Fruit fly (Drosophila melanogaster) whole organism, prepupa: ENCODE data around the gene CG11714.

Source experiments
- Blimp-1 ChIP-seq: fragments of 200-800 bp; sonication (Bioruptor generic); optimal IDR thresholded peaks from 3 replicates; lab custom pipeline; 2017; ENCODE audit warnings: missing biosample characterization, missing genetic modification characterization, mild to moderate bottlenecking, moderate library complexity, missing genetic modification reagents
- CG10631 ChIP-seq: fragments of 200-800 bp; sonication (Bioruptor generic); optimal IDR thresholded peaks from 2 replicates; lab custom pipeline; 2016; ENCODE audit warnings: missing biosample characterization, missing genetic modification characterization
- CG10669 ChIP-seq: fragments of 200-800 bp; sonication (Bioruptor generic); optimal IDR thresholded peaks from 3 replicates; lab custom pipeline; 2018; ENCODE audit warnings: missing biosample characterization, mild to moderate bottlenecking, missing genetic modification characterization, moderate library complexity
- CG11762 ChIP-seq: fragments of 200-800 bp; sonication (Bioruptor generic); optimal IDR thresholded peaks from 3 replicates; lab custom pipeline; 2016; ENCODE audit warnings: missing biosample characterization, missing genetic modification characterization; ENCODE audit not compliant: insufficient read depth
- CG1621 ChIP-seq: fragments of 200-800 bp; sonication (Bioruptor generic); optimal IDR thresholded peaks from 3 replicates; lab custom pipeline; 2018; ENCODE audit warnings: missing biosample characterization, mild to moderate bottlenecking, missing genetic modification characterization
- CG16779 ChIP-seq: fragments of 200-800 bp; sonication (Bioruptor generic); optimal IDR thresholded peaks from 3 replicates; lab custom pipeline; 2017; ENCODE audit warnings: missing biosample characterization, mild to moderate bottlenecking, missing genetic modification characterization
- CG3032 ChIP-seq: fragments of 200-800 bp; optimal IDR thresholded peaks from 2 replicates; lab custom pipeline; 2019; ENCODE audit warnings: missing biosample characterization, mild to moderate bottlenecking, missing genetic modification characterization, moderate library complexity
- CG32006 ChIP-seq: fragments of 200-800 bp; sonication (Bioruptor generic); optimal IDR thresholded peaks from 3 replicates; lab custom pipeline; 2017; ENCODE audit warnings: missing biosample characterization, mild to moderate bottlenecking, missing genetic modification characterization
- CG34406 ChIP-seq: fragments of 200-800 bp; sonication (Bioruptor generic); optimal IDR thresholded peaks from 3 replicates; lab custom pipeline; 2016; ENCODE audit warnings: missing biosample characterization, missing genetic modification characterization
- CG3919 ChIP-seq: fragments of 200-800 bp; sonication (Bioruptor generic); optimal IDR thresholded peaks from 3 replicates; lab custom pipeline; 2016; ENCODE audit warnings: missing biosample characterization, missing genetic modification characterization
- CG6163 ChIP-seq: fragments of 200-800 bp; sonication (Bioruptor generic); IDR thresholded peaks from 3 replicates; pipeline ENCODE4 v1.3.6; 2022; ENCODE audit warnings: missing biosample characterization, missing genetic modification characterization
- CG6792 ChIP-seq: fragments of 200-800 bp; sonication (Bioruptor generic); optimal IDR thresholded peaks from 3 replicates; lab custom pipeline; 2016; ENCODE audit warnings: missing biosample characterization, missing genetic modification characterization
- CG6854 ChIP-seq: fragments of 200-800 bp; sonication (Bioruptor generic); optimal IDR thresholded peaks from 2 replicates; lab custom pipeline; 2017; ENCODE audit warnings: missing biosample characterization, mild to moderate bottlenecking, missing genetic modification characterization
- CG8119 ChIP-seq: fragments of 200-800 bp; sonication (Bioruptor generic); IDR thresholded peaks from 3 replicates; pipeline ENCODE4 v1.3.6; 2022; ENCODE audit warnings: missing biosample characterization, missing genetic modification characterization
- CG8319 ChIP-seq: fragments of 200-800 bp; sonication (Bioruptor generic); optimal IDR thresholded peaks from 3 replicates; lab custom pipeline; 2016; ENCODE audit warnings: missing biosample characterization, missing genetic modification characterization
- CG8632 ChIP-seq: fragments of 200-800 bp; sonication (Bioruptor generic); optimal IDR thresholded peaks from 3 replicates; lab custom pipeline; 2016; ENCODE audit warnings: missing biosample characterization, missing genetic modification characterization
- Eip75B ChIP-seq: fragments of 200-800 bp; sonication (Bioruptor generic); optimal IDR thresholded peaks from 3 replicates; lab custom pipeline; 2016; ENCODE audit warnings: missing biosample characterization, missing genetic modification characterization
- Ets21C ChIP-seq: fragments of 200-800 bp; sonication (Bioruptor generic); optimal IDR thresholded peaks from 3 replicates; lab custom pipeline; 2016; ENCODE audit warnings: missing biosample characterization, missing genetic modification characterization
- Ets96B ChIP-seq: fragments of 200-800 bp; optimal IDR thresholded peaks from 2 replicates; lab custom pipeline; 2019; ENCODE audit warnings: missing biosample characterization, mild to moderate bottlenecking, missing genetic modification characterization, moderate library complexity
- Gug ChIP-seq: fragments of 200-800 bp; sonication (Bioruptor generic); IDR thresholded peaks from 2 replicates; pipeline ENCODE4 v1.3.6; 2022; ENCODE audit warnings: missing biosample characterization, missing genetic modification characterization
- Hr38 ChIP-seq: sonication (Bioruptor generic); optimal IDR thresholded peaks from 2 replicates; lab custom pipeline; 2016; ENCODE audit warnings: missing biosample characterization, missing genetic modification characterization
- Hr39 ChIP-seq: fragments of 200-800 bp; sonication (Bioruptor generic); optimal IDR thresholded peaks from 2 replicates; lab custom pipeline; 2016; ENCODE audit warnings: missing biosample characterization, missing genetic modification characterization
- Lpt ChIP-seq: fragments of 200-800 bp; sonication (Bioruptor generic); optimal IDR thresholded peaks from 3 replicates; lab custom pipeline; 2016; ENCODE audit warnings: missing biosample characterization, missing genetic modification characterization
- Met ChIP-seq: fragments of 200-800 bp; sonication (Bioruptor generic); optimal IDR thresholded peaks from 3 replicates; lab custom pipeline; 2016; ENCODE audit warnings: missing biosample characterization, missing genetic modification characterization
- Smox ChIP-seq: fragments of 200-800 bp; sonication (Bioruptor generic); optimal IDR thresholded peaks from 3 replicates; lab custom pipeline; 2016; ENCODE audit warnings: missing biosample characterization, missing genetic modification characterization
- Sox102F ChIP-seq: fragments of 200-800 bp; sonication (Bioruptor generic); optimal IDR thresholded peaks from 2 replicates; lab custom pipeline; 2016; ENCODE audit warnings: missing biosample characterization, mild to moderate bottlenecking, missing genetic modification characterization
- Sox15 ChIP-seq: fragments of 200-800 bp; sonication (Bioruptor generic); optimal IDR thresholded peaks from 3 replicates; lab custom pipeline; 2016; ENCODE audit warnings: missing biosample characterization, missing genetic modification characterization
- achi ChIP-seq: fragments of 200-800 bp; sonication (Bioruptor generic); optimal IDR thresholded peaks from 3 replicates; lab custom pipeline; 2016; ENCODE audit warnings: missing biosample characterization, missing genetic modification characterization
- acj6 ChIP-seq: fragments of 200-800 bp; sonication (Bioruptor generic); optimal IDR thresholded peaks from 3 replicates; lab custom pipeline; 2016; ENCODE audit warnings: missing biosample characterization, missing genetic modification characterization
- cyc ChIP-seq: fragments of 200-800 bp; sonication (Bioruptor generic); optimal IDR thresholded peaks from 3 replicates; lab custom pipeline; 2016; ENCODE audit warnings: missing biosample characterization, missing genetic modification characterization
- dsx ChIP-seq: fragments of 200-800 bp; optimal IDR thresholded peaks from 3 replicates; lab custom pipeline; 2019; ENCODE audit warnings: missing biosample characterization, mild to moderate bottlenecking, missing genetic modification characterization, moderate library complexity; ENCODE audit not compliant: poor library complexity, severe bottlenecking
- esn ChIP-seq: fragments of 200-800 bp; sonication (Bioruptor generic); optimal IDR thresholded peaks from 2 replicates; lab custom pipeline; 2016; ENCODE audit warnings: missing biosample characterization, mild to moderate bottlenecking, missing genetic modification characterization, moderate library complexity
- fd59A ChIP-seq: fragments of 200-800 bp; sonication (Bioruptor generic); optimal IDR thresholded peaks from 2 replicates; lab custom pipeline; 2017; ENCODE audit warnings: missing biosample characterization, mild to moderate bottlenecking, missing genetic modification characterization, missing genetic modification reagents
- fd85E ChIP-seq: fragments of 200-800 bp; sonication (Bioruptor generic); optimal IDR thresholded peaks from 3 replicates; lab custom pipeline; 2016; ENCODE audit warnings: missing biosample characterization, missing genetic modification characterization
- lz ChIP-seq: fragments of 200-800 bp; sonication (Bioruptor generic); optimal IDR thresholded peaks from 3 replicates; lab custom pipeline; 2016; ENCODE audit warnings: missing biosample characterization, missing genetic modification characterization
- pdm3 ChIP-seq: fragments of 200-800 bp; sonication (Bioruptor generic); optimal IDR thresholded peaks from 3 replicates; lab custom pipeline; 2016; ENCODE audit warnings: missing biosample characterization, missing genetic modification characterization
- ss ChIP-seq, 2 experiments: fragments of 200-800 bp; sonication (Bioruptor generic); optimal IDR thresholded peaks; 2 replicates in 1 of 2; 3 replicates in 1 of 2; lab custom pipeline; 2017 to 2018; ENCODE audit warnings: mild to moderate bottlenecking in 2 of 2, missing biosample characterization in 2 of 2, missing genetic modification characterization in 2 of 2, moderate library complexity in 1 of 2
- svp ChIP-seq: fragments of 200-800 bp; sonication (Bioruptor generic); peaks from one replicate; lab custom pipeline; 2016; ENCODE audit warnings: missing biosample characterization, missing genetic modification characterization
- topi ChIP-seq: fragments of 200-800 bp; sonication (Bioruptor generic); optimal IDR thresholded peaks from 3 replicates; lab custom pipeline; 2016; ENCODE audit warnings: missing biosample characterization, missing genetic modification characterization

Gene CG11714

DNA sequence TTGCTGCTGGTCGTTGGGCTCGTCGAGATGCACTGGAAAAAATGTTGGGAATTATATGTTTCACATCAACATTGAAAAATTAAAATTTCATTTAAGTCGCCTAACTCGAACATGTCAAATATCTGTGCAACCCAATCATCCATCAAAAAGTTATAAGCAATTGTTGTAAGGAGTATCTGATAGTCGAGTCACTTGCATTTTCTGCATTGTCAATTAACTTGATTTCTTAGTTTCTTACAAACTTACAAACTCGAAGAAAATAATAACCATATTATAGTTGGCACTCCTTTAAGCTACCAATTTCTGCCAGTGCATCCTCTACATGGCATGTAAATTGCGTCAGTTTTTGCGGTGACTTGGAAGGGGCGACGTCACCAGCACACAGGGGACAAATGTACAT lies 39.4 kb downstream of the CG11714 start (continued):
- TF ChIP-seq CG10669 (GFP tag; lab: Kevin White, UChicago) (peak; percentile 76), CG8319 (GFP tag; lab: Kevin White, UChicago) (no peak), CG6792 (GFP tag; lab: Kevin White, UChicago) (peak; percentile 63), acj6 (GFP tag; lab: Kevin White, UChicago) (peak; percentile 75), lz (GFP tag; lab: Kevin White, UChicago) (peak; percentile 69), CG32006 (GFP tag; lab: Kevin White, UChicago) (peak; percentile 76), CG3919 (GFP tag; lab: Kevin White, UChicago) (peak; percentile 68), CG11762 (GFP tag; lab: Kevin White, UChicago) (peak; percentile 51), CG16779 (tag; lab: Kevin White, UChicago) (peak; percentile 44), CG6163 (GFP tag; lab: Robert Waterston, UW) (peak; percentile 56; the same call in 2 of the 3 replicates), Ets96B (tag; lab: Kevin White, UChicago) (peak; percentile 77), Eip75B (GFP tag; lab: Kevin White, UChicago) (peak; percentile 76), Gug (GFP tag; lab: Robert Waterston, UW) (peak; percentile 28; the same call in 1 of the 2 replicates), achi (GFP tag; lab: Kevin White, UChicago) (peak; percentile 66), CG1621 (tag; lab: Kevin White, UChicago) (peak; percentile 65), CG8119 (GFP tag; lab: Robert Waterston, UW) (peak; percentile 70), Met (GFP tag; lab: Kevin White, UChicago) (peak; percentile 67), fd85E (GFP tag; lab: Kevin White, UChicago) (no peak), CG10631 (GFP tag; lab: Kevin White, UChicago) (peak; percentile 74), CG6854 (GFP tag; lab: Kevin White, UChicago) (peak; percentile 5), cyc (GFP tag; lab: Kevin White, UChicago) (peak; percentile 49), CG8632 (GFP tag; lab: Kevin White, UChicago) (peak; percentile 53), Hr39 (GFP tag; lab: Kevin White, UChicago) (peak; percentile 71), Blimp-1 (GFP tag; lab: Kevin White, UChicago) (peak; percentile 14), CG3032 (tag; lab: Kevin White, UChicago) (peak; percentile 69), Sox15 (peak; percentile 54), CG34406 (GFP tag; lab: Kevin White, UChicago) (peak; percentile 55), dsx (GFP tag; lab: Kevin White, UChicago) (peak; percentile 61), svp (GFP tag; lab: Kevin White, UChicago) (peak; percentile 83), Hr38 (GFP tag; lab: Kevin White, UChicago) (no peak), fd59A (peak; percentile 67), Smox (GFP tag; lab: Kevin White, UChicago) (peak; percentile 63)

DNA sequence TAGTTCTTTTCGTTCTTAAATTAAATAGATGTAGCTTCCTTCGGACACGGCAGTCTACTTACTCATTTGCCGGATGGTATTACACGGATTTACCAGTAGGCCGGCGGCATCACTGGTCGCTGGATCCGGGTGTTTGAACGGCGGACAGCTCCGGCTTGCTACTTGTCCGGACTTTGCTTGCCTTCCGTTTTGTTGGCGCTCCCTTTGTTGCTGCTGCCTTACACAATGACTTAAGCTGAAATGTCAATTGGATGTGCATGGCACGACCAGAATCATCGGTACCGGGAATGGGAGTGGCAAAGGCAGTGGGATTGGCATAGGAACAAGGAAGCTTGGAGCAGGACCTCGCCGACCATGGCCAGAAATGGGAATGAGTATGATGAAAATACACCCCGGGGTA lies 42.2 kb downstream of the CG11714 start:
- no peak for TF ChIP-seq topi (GFP tag; lab: Kevin White, UChicago)
- TF ChIP-seq pdm3 (GFP tag; lab: Kevin White, UChicago), result no peak
- TF ChIP-seq CG6854 (GFP tag; lab: Kevin White, UChicago), result no peak
- TF ChIP-seq esn, result no peak
- TF ChIP-seq ss (GFP tag; optimal IDR thresholded peaks at IDR 0.05; lab: Kevin White, UChicago), result no peak
- no peak for TF ChIP-seq Sox102F
- TF ChIP-seq Ets21C (GFP tag; lab: Kevin White, UChicago), result no peak
- no peak for TF ChIP-seq Blimp-1 (GFP tag; lab: Kevin White, UChicago)
- no peak for TF ChIP-seq Lpt (GFP tag; lab: Kevin White, UChicago)
- no peak for TF ChIP-seq CG6792 (GFP tag; lab: Kevin White, UChicago)
- TF ChIP-seq, all 60 proteins: peak for 0
